Fruit fly (Drosophila melanogaster) whole organism: ENCODE measurements around the gene Prim2.

Experiments
- CG8478 ChIP-seq: fragments of >200 bp; optimal IDR thresholded peaks from 2 replicates; lab custom pipeline; 2018; ENCODE audit warnings: inconsistent platforms
- Dll ChIP-seq: fragments of >200 bp; optimal IDR thresholded peaks from 2 replicates; lab custom pipeline; 2017
- EcR ChIP-seq, 2 experiments: fragments of >200 bp; optimal IDR thresholded peaks; 2 replicates each; lab custom pipeline; 2017; ENCODE audit warnings: missing biosample characterization in 2 of 2, missing genetic modification characterization in 2 of 2, missing genetic modification reagents in 2 of 2
- usp ChIP-seq: fragments of >200 bp; optimal IDR thresholded peaks from 2 replicates; lab custom pipeline; 2017; ENCODE audit warnings: missing biosample characterization, missing genetic modification characterization, mixed read lengths

DNA sequence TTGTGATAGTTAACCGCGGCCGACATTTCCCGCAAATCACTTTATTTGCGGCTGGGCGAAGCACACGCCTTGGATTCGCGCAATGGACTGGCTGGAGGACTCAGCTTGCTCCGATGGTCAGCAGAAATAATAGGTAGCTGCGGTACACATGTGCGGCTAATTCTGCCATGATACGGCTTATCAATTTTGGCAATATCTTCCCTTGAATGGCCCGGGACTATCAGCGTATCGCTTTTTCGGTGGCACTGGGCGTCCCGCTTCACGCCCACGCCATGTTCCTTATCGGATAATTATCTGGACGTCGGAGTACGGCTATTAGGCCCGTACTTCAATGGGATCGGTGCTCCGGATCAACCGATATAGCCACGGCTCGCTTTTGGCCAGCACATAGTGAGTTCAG is 4.7 kb upstream of the Prim2 start:
- TF ChIP-seq usp (GFP tag; lab: Kevin White, UChicago) (no peak), CG8478 (no peak), Dll (lab: Kevin White, UChicago) (no peak), EcR (GFP tag; optimal IDR thresholded peaks at IDR 0.05; lab: Kevin White, UChicago) (no peak)
